Worm (Caenorhabditis elegans) whole organism, L4 larva: ENCODE measurements around the gene dohh-1.
A peak's percentile ranks its signal among the peaks of the same experiment; 100 is the strongest.

Experiments used
- D1046.2 ChIP-seq: fragments of 200-800 bp; sonication (Bioruptor generic); IDR thresholded peaks from 2 replicates; pipeline ENCODE4 v1.3.6; 2022; ENCODE audit warnings: missing genetic modification characterization, missing compliant biosample characterization
- F49E8.2 ChIP-seq: sonication (generic microtip); optimal IDR thresholded peaks from 2 replicates; lab custom pipeline; 2016; ENCODE audit warnings: missing compliant biosample characterization, mild to moderate bottlenecking, missing genetic modification characterization, borderline replicate concordance
- Y105C5A.15 ChIP-seq: fragments of 200-800 bp; sonication (Bioruptor generic); IDR thresholded peaks from 2 replicates; pipeline ENCODE4 v1.3.6; 2022; ENCODE audit warnings: missing genetic modification characterization, missing compliant biosample characterization
- Y48G9A.11 ChIP-seq: fragments of 200-800 bp; sonication (Bioruptor generic); IDR thresholded peaks from 2 replicates; pipeline ENCODE4 v1.3.6; 2022; ENCODE audit warnings: missing genetic modification reagents, missing genetic modification characterization, missing compliant biosample characterization
- Y5F2A.4 ChIP-seq: fragments of 200-800 bp; sonication (Bioruptor generic); optimal IDR thresholded peaks from 2 replicates; lab custom pipeline; 2018; ENCODE audit warnings: mild to moderate bottlenecking, missing genetic modification characterization, missing compliant biosample characterization
- ama-1 ChIP-seq: fragments of 150-350 bp; optimal IDR thresholded peaks from 2 replicates; lab custom pipeline; 2014; ENCODE audit warnings: inconsistent platforms, mixed read lengths
- ceh-20 ChIP-seq: fragments of 200-800 bp; sonication (Bioruptor generic); IDR thresholded peaks from 2 replicates; pipeline ENCODE4 v1.3.6; 2022; ENCODE audit warnings: missing genetic modification reagents, missing genetic modification characterization, missing compliant biosample characterization
- ceh-44 ChIP-seq: fragments of 200-800 bp; sonication (Bioruptor generic); IDR thresholded peaks from 2 replicates; pipeline ENCODE4 v1.3.6; 2022; ENCODE audit warnings: missing genetic modification reagents, missing genetic modification characterization, missing compliant biosample characterization
- ceh-62 ChIP-seq: sonication (generic microtip); optimal IDR thresholded peaks from 2 replicates; lab custom pipeline; 2017; ENCODE audit warnings: missing biosample characterization, missing genetic modification characterization
- cey-2 ChIP-seq: sonication (generic microtip); optimal IDR thresholded peaks from 3 replicates; lab custom pipeline; 2017; ENCODE audit warnings: missing genetic modification characterization, mild to moderate bottlenecking, missing compliant biosample characterization, antibody characterized with exemption, borderline replicate concordance; ENCODE audit not compliant: insufficient read depth
- ctbp-1 ChIP-seq: fragments of 200-800 bp; sonication (Bioruptor generic); IDR thresholded peaks from 2 replicates; pipeline ENCODE4 v1.3.6; 2022; ENCODE audit warnings: missing genetic modification reagents, missing genetic modification characterization, missing compliant biosample characterization
- dmd-6 ChIP-seq: fragments of 200-800 bp; sonication (Bioruptor generic); IDR thresholded peaks from 2 replicates; pipeline ENCODE4 v1.3.6; 2022; ENCODE audit warnings: missing genetic modification reagents, missing genetic modification characterization, missing compliant biosample characterization
- dmd-8 ChIP-seq: fragments of 200-800 bp; sonication (Bioruptor generic); IDR thresholded peaks from 2 replicates; pipeline ENCODE4 v1.3.6; 2022; ENCODE audit warnings: missing genetic modification characterization, missing compliant biosample characterization
- dmd-9 ChIP-seq: fragments of 200-800 bp; sonication (Bioruptor generic); IDR thresholded peaks from 2 replicates; pipeline ENCODE4 v1.3.6; 2022; ENCODE audit warnings: missing genetic modification reagents, missing genetic modification characterization, missing compliant biosample characterization
- duxl-1 ChIP-seq: sonication (generic microtip); optimal IDR thresholded peaks from 2 replicates; lab custom pipeline; 2016; ENCODE audit warnings: mild to moderate bottlenecking, missing genetic modification characterization, moderate library complexity, missing compliant biosample characterization; ENCODE audit not compliant: poor library complexity
- dve-1 ChIP-seq: sonication (generic microtip); optimal IDR thresholded peaks from 2 replicates; lab custom pipeline; 2017; ENCODE audit warnings: antibody characterized with exemption, mild to moderate bottlenecking, missing genetic modification characterization, missing compliant biosample characterization; ENCODE audit not compliant: insufficient read depth
- fos-1 ChIP-seq: fragments of 150-350 bp; optimal IDR thresholded peaks from 2 replicates; lab custom pipeline; 2014; ENCODE audit warnings: missing biosample characterization, missing genetic modification characterization
- hmg-1.1 ChIP-seq: fragments of 200-800 bp; sonication (Bioruptor generic); IDR thresholded peaks from 2 replicates; pipeline ENCODE4 v1.3.6; 2022; ENCODE audit warnings: missing genetic modification reagents, missing genetic modification characterization, missing compliant biosample characterization
- lin-29 ChIP-seq: fragments of 200-800 bp; sonication (Bioruptor generic); IDR thresholded peaks from 2 replicates; pipeline ENCODE4 v1.3.6; 2022; ENCODE audit warnings: missing genetic modification reagents, missing genetic modification characterization, missing compliant biosample characterization
- lin-38 ChIP-seq: fragments of 200-800 bp; sonication (Bioruptor generic); IDR thresholded peaks from 2 replicates; pipeline ENCODE4 v1.3.6; 2022; ENCODE audit warnings: missing genetic modification reagents, missing genetic modification characterization, missing compliant biosample characterization
- madf-9 ChIP-seq: fragments of 200-800 bp; sonication (Bioruptor generic); conservative IDR thresholded peaks from 2 replicates; pipeline ENCODE4 v1.3.6; 2022; ENCODE audit warnings: missing genetic modification reagents, missing genetic modification characterization, missing compliant biosample characterization
- mdl-1 ChIP-seq, 2 experiments: fragments of 150-350 bp in 1 of 2; sonication (generic microtip) in 1 of 2; optimal IDR thresholded peaks; 2 replicates each; lab custom pipeline; 2014 to 2017; ENCODE audit warnings: missing biosample characterization in 2 of 2, missing genetic modification characterization in 2 of 2
- mes-2 ChIP-seq: sonication (generic microtip); optimal IDR thresholded peaks from 2 replicates; lab custom pipeline; 2016; ENCODE audit warnings: missing genotype, mild to moderate bottlenecking, missing genetic modification characterization, missing compliant biosample characterization; ENCODE audit not compliant: poor library complexity, severe bottlenecking
- mxl-2 ChIP-seq: fragments of 200-800 bp; sonication (Bioruptor generic); conservative IDR thresholded peaks from 2 replicates; pipeline ENCODE4 v1.3.6; 2022; ENCODE audit warnings: missing genetic modification reagents, missing genetic modification characterization, missing compliant biosample characterization
- nhr-10 ChIP-seq: fragments of 150-350 bp; optimal IDR thresholded peaks from 2 replicates; lab custom pipeline; 2014; ENCODE audit warnings: missing biosample characterization, missing genetic modification characterization
- nhr-11 ChIP-seq: fragments of 150-350 bp; optimal IDR thresholded peaks from 2 replicates; lab custom pipeline; 2014; ENCODE audit warnings: missing biosample characterization, missing genetic modification characterization
- nhr-111 ChIP-seq: fragments of 200-800 bp; sonication (Bioruptor generic); optimal IDR thresholded peaks from 2 replicates; lab custom pipeline; 2018; ENCODE audit warnings: mild to moderate bottlenecking, missing genetic modification characterization, missing compliant biosample characterization
- nhr-25 ChIP-seq: sonication (generic microtip); optimal IDR thresholded peaks from 2 replicates; lab custom pipeline; 2017; ENCODE audit warnings: missing genetic modification characterization, mild to moderate bottlenecking, missing compliant biosample characterization, antibody characterized with exemption, moderate library complexity, borderline replicate concordance; ENCODE audit not compliant: insufficient read depth
- nhr-41 ChIP-seq: fragments of 200-800 bp; sonication (Bioruptor generic); IDR thresholded peaks from 2 replicates; pipeline ENCODE4 v1.3.6; 2022; ENCODE audit warnings: missing genetic modification reagents, missing genetic modification characterization, missing compliant biosample characterization
- nhr-42 ChIP-seq: fragments of 200-800 bp; sonication (Bioruptor generic); IDR thresholded peaks from 2 replicates; pipeline ENCODE4 v1.3.6; 2022; ENCODE audit warnings: missing genetic modification characterization, missing compliant biosample characterization
- php-3 ChIP-seq: fragments of 200-800 bp; sonication (Bioruptor generic); IDR thresholded peaks from 2 replicates; pipeline ENCODE4 v1.3.6; 2022; ENCODE audit warnings: missing genetic modification reagents, missing genetic modification characterization, missing compliant biosample characterization
- rbr-2 ChIP-seq: sonication (generic microtip); optimal IDR thresholded peaks from 2 replicates; lab custom pipeline; 2016; ENCODE audit warnings: missing genotype, missing genetic modification characterization, missing compliant biosample characterization
- sdz-12 ChIP-seq: fragments of 200-800 bp; sonication (Bioruptor generic); optimal IDR thresholded peaks from 2 replicates; lab custom pipeline; 2018; ENCODE audit warnings: mild to moderate bottlenecking, missing genetic modification characterization, missing compliant biosample characterization
- set-16 ChIP-seq: fragments of 200-800 bp; sonication (Bioruptor generic); IDR thresholded peaks from 2 replicates; pipeline ENCODE4 v1.3.6; 2022; ENCODE audit warnings: missing genetic modification reagents, missing genetic modification characterization, missing compliant biosample characterization
- snpc-1.2 ChIP-seq: fragments of 200-800 bp; sonication (Bioruptor generic); IDR thresholded peaks from 2 replicates; pipeline ENCODE4 v1.3.6; 2022; ENCODE audit warnings: missing genetic modification reagents, missing genetic modification characterization, missing compliant biosample characterization
- spr-1 ChIP-seq: sonication (generic microtip); optimal IDR thresholded peaks from 2 replicates; lab custom pipeline; 2016; ENCODE audit warnings: mild to moderate bottlenecking, missing genetic modification characterization, missing compliant biosample characterization
- unc-62 ChIP-seq, 3 experiments: fragments of 150-350 bp in 1 of 3; sonication (generic microtip); optimal IDR thresholded peaks in 2 of 3; peaks in 1 of 3; 1 replicate in 1 of 3; 2 replicates in 2 of 3; lab custom pipeline; 2014 to 2017; ENCODE audit warnings: missing biosample characterization in 3 of 3, missing genetic modification characterization in 3 of 3, missing genetic modification reagents in 3 of 3, missing genotype in 1 of 3
- vab-7 ChIP-seq: fragments of 200-800 bp; sonication (Bioruptor generic); IDR thresholded peaks from 2 replicates; pipeline ENCODE4 v1.3.6; 2022; ENCODE audit warnings: missing genetic modification reagents, missing genetic modification characterization, missing compliant biosample characterization
- zfp-3 ChIP-seq: fragments of 200-800 bp; sonication (Bioruptor generic); conservative IDR thresholded peaks from 2 replicates; pipeline ENCODE4 v1.3.6; 2022; ENCODE audit warnings: missing genetic modification reagents, missing genetic modification characterization, missing compliant biosample characterization
- zip-11 ChIP-seq: fragments of 200-800 bp; sonication (Bioruptor generic); IDR thresholded peaks from 2 replicates; pipeline ENCODE4 v1.3.6; 2022; ENCODE audit warnings: missing genetic modification characterization, missing compliant biosample characterization
- ztf-7 ChIP-seq: fragments of 150-350 bp; optimal IDR thresholded peaks from 2 replicates; lab custom pipeline; 2014; ENCODE audit warnings: missing biosample characterization, missing genetic modification characterization

Gene dohh-1

DNA sequence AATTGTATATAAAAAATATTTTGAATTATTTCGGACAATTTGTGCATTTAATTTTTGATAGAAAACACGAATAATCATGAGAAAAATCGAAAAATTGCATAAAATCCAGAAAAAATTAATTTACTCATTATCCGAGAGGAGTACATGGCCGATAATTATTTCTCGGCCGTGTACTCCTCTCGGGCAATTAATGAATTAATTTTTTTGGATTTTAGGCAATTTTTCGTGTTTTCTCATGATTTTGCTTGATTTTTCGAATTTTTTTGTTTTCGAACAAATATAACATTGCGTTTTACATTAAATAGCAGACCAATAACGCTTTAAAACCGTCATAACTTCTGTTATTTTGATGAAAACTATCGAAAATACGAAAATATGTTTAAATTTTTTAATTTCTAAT is 41.8 kb upstream of the dohh-1 start (continued):
- TF ChIP-seq zfp-3 (GFP tag; lab: Robert Waterston, UW), result no peak
- no peak for TF ChIP-seq mdl-1 (tag; optimal IDR thresholded peaks at IDR 0.05; lab: Kevin White, UChicago)
- TF ChIP-seq rbr-2, result peak; percentile 30
- no peak for TF ChIP-seq ceh-20 (GFP tag; lab: Robert Waterston, UW)
- TF ChIP-seq set-16 (GFP tag; lab: Robert Waterston, UW), result no peak
- peak; percentile 59 for TF ChIP-seq duxl-1 (tag; lab: Kevin White, UChicago)
- no peak for TF ChIP-seq mxl-2 (GFP tag; lab: Robert Waterston, UW)
- TF ChIP-seq nhr-25, result no peak
- TF ChIP-seq madf-9, result peak; percentile 72
- TF ChIP-seq fos-1 (tag; lab: Kevin White, UChicago), result no peak
- peak; percentile 88 for TF ChIP-seq dmd-9 (GFP tag; lab: Robert Waterston, UW)
- TF ChIP-seq nhr-10 (tag; lab: Kevin White, UChicago), result no peak
- TF ChIP-seq Y48G9A.11 (GFP tag; lab: Robert Waterston, UW), result peak; percentile 68; the same call in 1 of the 2 replicates
- TF ChIP-seq dmd-8, result no peak
- no peak for TF ChIP-seq nhr-41 (GFP tag; lab: Robert Waterston, UW)
- TF ChIP-seq ama-1 (lab: Kevin White, UChicago), result no peak
- TF ChIP-seq zip-11 (GFP tag; lab: Robert Waterston, UW), result no peak
- TF ChIP-seq unc-62 (GFP tag; optimal IDR thresholded peaks at IDR 0.05 in 1 of 2; lab: Kevin White, UChicago), result no peak
- TF ChIP-seq unc-62 (tag; optimal IDR thresholded peaks at IDR 0.05; lab: Kevin White, UChicago), result no peak
- TF ChIP-seq sdz-12 (GFP tag; lab: Kevin White, UChicago), result no peak
- peak; percentile 60 for TF ChIP-seq dve-1
- no peak for TF ChIP-seq ceh-62 (tag; lab: Kevin White, UChicago)
- TF ChIP-seq nhr-42 (GFP tag; lab: Robert Waterston, UW), result no peak
- TF ChIP-seq cey-2 (tag; lab: Kevin White, UChicago), result no peak
- no peak for TF ChIP-seq php-3 (GFP tag; lab: Robert Waterston, UW)
- no peak for TF ChIP-seq lin-29 (GFP tag; lab: Robert Waterston, UW)
- no peak for TF ChIP-seq F49E8.2
- TF ChIP-seq nhr-111 (GFP tag; lab: Kevin White, UChicago), result no peak
- no peak for TF ChIP-seq snpc-1.2 (GFP tag; lab: Robert Waterston, UW)
- TF ChIP-seq ctbp-1 (GFP tag; lab: Robert Waterston, UW), result no peak
- no peak for TF ChIP-seq Y5F2A.4 (GFP tag; lab: Kevin White, UChicago)
- TF ChIP-seq mes-2 (tag; lab: Kevin White, UChicago), result peak; percentile 97
- no peak for TF ChIP-seq ztf-7 (tag; lab: Kevin White, UChicago)
- no peak for TF ChIP-seq Y105C5A.15
- TF ChIP-seq dmd-6 (GFP tag; lab: Robert Waterston, UW), result peak; percentile 48
- TF ChIP-seq hmg-1.1 (GFP tag; lab: Robert Waterston, UW), result no peak
- peak; percentile 45 for TF ChIP-seq nhr-11 (tag; lab: Kevin White, UChicago)
- no peak for TF ChIP-seq D1046.2 (GFP tag; lab: Robert Waterston, UW)
- peak; percentile 4 for TF ChIP-seq spr-1 (tag; lab: Kevin White, UChicago)
- TF ChIP-seq ceh-44, result 0 out of 2 replicates have a peak, but pooled peaks have one; percentile 28

- TF ChIP-seq vab-7 (GFP tag; lab: Robert Waterston, UW) (no peak), lin-38 (GFP tag; lab: Robert Waterston, UW) (peak; percentile 31; the same call in 1 of the 2 replicates)
These were observed 40.5 kb upstream of the dohh-1 start, which contains the start of gene R166.3 for ce11 chrII:10539232-10539631. Gene R166.3 (minus strand): TSS chrII:10539332.
